Fruit fly (Drosophila melanogaster): ENCODE results near the gene Ho.
A peak's percentile ranks its signal among the peaks of the same experiment; 100 is the strongest.

Gene Ho

DNA sequence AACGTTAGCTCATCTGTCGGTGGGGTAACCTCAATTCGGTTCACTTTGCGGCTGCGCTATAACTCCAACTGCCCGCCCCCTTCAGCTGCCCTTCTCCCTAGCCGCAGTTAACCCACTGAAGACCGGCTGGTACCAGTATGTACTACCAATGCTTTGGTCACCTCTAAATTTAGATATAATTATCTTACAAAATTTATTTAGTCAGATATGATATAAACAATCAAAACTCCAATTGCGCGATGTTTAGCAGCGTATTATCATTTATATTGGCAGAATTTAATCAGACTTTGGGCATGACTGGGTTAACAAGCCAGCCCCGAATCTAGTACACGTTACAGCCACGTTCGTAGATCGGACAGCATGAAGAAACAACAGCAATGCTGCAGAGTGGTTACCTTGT is 17.8 kb upstream of the Ho start (continued):
- 0 out of 2 replicates have a peak, but pooled peaks have one; percentile 13 for TF ChIP-seq Lim3 (GFP tag; IDR thresholded peaks at IDR 0.05)
- 0 out of 3 replicates have a peak, but pooled peaks have one; percentile 17 for TF ChIP-seq otp (GFP tag; IDR thresholded peaks at IDR 0.05)
- TF ChIP-seq sug (tag; optimal IDR thresholded peaks at IDR 0.05), result peak; percentile 11
- peak; percentile 57 for TF ChIP-seq CG10147 (GFP tag; optimal IDR thresholded peaks at IDR 0.05)
- peak in 1 of 2 experiments; percentile 19 for TF ChIP-seq dpn (GFP tag; optimal IDR thresholded peaks at IDR 0.05)
- TF ChIP-seq gcm (GFP tag; optimal IDR thresholded peaks at IDR 0.05), result peak; percentile 29
- 0 out of 2 replicates have a peak, but pooled peaks have one; percentile 20 for TF ChIP-seq CG7372 (GFP tag; IDR thresholded peaks at IDR 0.05)
- TF ChIP-seq CG7839 (tag; optimal IDR thresholded peaks at IDR 0.05), result peak; percentile 66
- no peak for TF ChIP-seq ara (GFP tag; IDR thresholded peaks at IDR 0.05)
- TF ChIP-seq onecut (GFP tag; IDR thresholded peaks at IDR 0.05), result 0 out of 2 replicates have a peak, but pooled peaks have one; percentile 13
- no peak for TF ChIP-seq trh (GFP tag; optimal IDR thresholded peaks at IDR 0.05)
- TF ChIP-seq CG5180 (GFP tag; optimal IDR thresholded peaks at IDR 0.05), result peak; percentile 53
- TF ChIP-seq hkb (optimal IDR thresholded peaks at IDR 0.05), result no peak
- peak; percentile 64 for TF ChIP-seq hkb (GFP tag; IDR thresholded peaks at IDR 0.05)
- 0 out of 3 replicates have a peak, but pooled peaks have one; percentile 28 for TF ChIP-seq zfh1 (GFP tag; IDR thresholded peaks at IDR 0.05)
- TF ChIP-seq CG12659 (GFP tag; optimal IDR thresholded peaks at IDR 0.05), result peak; percentile 54
- peak; percentile 64 for TF ChIP-seq CG8924 (tag; optimal IDR thresholded peaks at IDR 0.05)
- no peak for TF ChIP-seq CG4404 (GFP tag; IDR thresholded peaks at IDR 0.05)
- TF ChIP-seq sens (GFP tag), result peak; percentile 79
- peak; percentile 59 for TF ChIP-seq CG12391 (tag; optimal IDR thresholded peaks at IDR 0.05)
- no peak for TF ChIP-seq twi (tag; optimal IDR thresholded peaks at IDR 0.05)
- no peak for TF ChIP-seq prd (optimal IDR thresholded peaks at IDR 0.05)
- peak; percentile 44; the same call in 2 of the 3 replicates for TF ChIP-seq prd (GFP tag; IDR thresholded peaks at IDR 0.05)
- no peak for TF ChIP-seq C15 (GFP tag; IDR thresholded peaks at IDR 0.05)
- TF ChIP-seq dysf (GFP tag; IDR thresholded peaks at IDR 0.05), result peak; percentile 70
- peak; percentile 24 for TF ChIP-seq CG1233 (GFP tag; optimal IDR thresholded peaks at IDR 0.05)
- peak; percentile 54 for TF ChIP-seq nmo (GFP tag; optimal IDR thresholded peaks at IDR 0.05)
- peak; percentile 40 for TF ChIP-seq Sox100B (GFP tag; optimal IDR thresholded peaks at IDR 0.05)
- no peak for TF ChIP-seq dan (GFP tag; IDR thresholded peaks at IDR 0.05)
- TF ChIP-seq Oli (tag; optimal IDR thresholded peaks at IDR 0.05), result peak; percentile 71
- 0 out of 3 replicates have a peak, but pooled peaks have one; percentile 38 for TF ChIP-seq CG17361 (GFP tag; IDR thresholded peaks at IDR 0.05)
- TF ChIP-seq D19B (GFP tag; optimal IDR thresholded peaks at IDR 0.05), result no peak
- TF ChIP-seq slbo (GFP tag; IDR thresholded peaks at IDR 0.05), result peak; percentile 21; the same call in 1 of the 2 replicates
- TF ChIP-seq CG14710 (tag; optimal IDR thresholded peaks at IDR 0.05), result no peak
- peak; percentile 64 for TF ChIP-seq cwo (GFP tag; optimal IDR thresholded peaks at IDR 0.05)
- peak; percentile 65 for TF ChIP-seq CG1603 (tag; optimal IDR thresholded peaks at IDR 0.05)
- TF ChIP-seq stc (GFP tag; IDR thresholded peaks at IDR 0.05), result peak; percentile 40; the same call in 1 of the 2 replicates
- TF ChIP-seq Doc3 (GFP tag; IDR thresholded peaks at IDR 0.05; ENCODE audit: partially characterized antibody), result no peak
- no peak for TF ChIP-seq Max (GFP tag; optimal IDR thresholded peaks at IDR 0.05)
- TF ChIP-seq CG7928 (GFP tag; optimal IDR thresholded peaks at IDR 0.05), result no peak
- peak; percentile 32; the same call in 1 of the 2 replicates for TF ChIP-seq Xrp1 (GFP tag; IDR thresholded peaks at IDR 0.05)
- peak; percentile 54 for TF ChIP-seq CG12071 (GFP tag; optimal IDR thresholded peaks at IDR 0.05)
- peak; percentile 55 for TF ChIP-seq HLH3B (GFP tag; IDR thresholded peaks at IDR 0.05)
- TF ChIP-seq CG18476 (GFP tag; optimal IDR thresholded peaks at IDR 0.05), result no peak
- TF ChIP-seq ash1 (GFP tag; optimal IDR thresholded peaks at IDR 0.05), result no peak
- TF ChIP-seq klu (GFP tag; IDR thresholded peaks at IDR 0.05), result no peak
- TF ChIP-seq sd (tag; optimal IDR thresholded peaks at IDR 0.05), result peak; percentile 22
- TF ChIP-seq CG7271 (tag; optimal IDR thresholded peaks at IDR 0.05), result no peak
- peak; percentile 73 for TF ChIP-seq Drgx (GFP tag; IDR thresholded peaks at IDR 0.05)
- TF ChIP-seq ATbp (GFP tag; optimal IDR thresholded peaks at IDR 0.05), result peak; percentile 48
- TF ChIP-seq grn (GFP tag; optimal IDR thresholded peaks at IDR 0.05), result no peak
